Fruit fly (Drosophila melanogaster): ENCODE data around the gene CG32432.

CG32432 gene

dm6 chr3L:20885172-20885571, at the start of gene CG32432:
Gene CG32432 (minus strand): TSS chr3L:20885188.
- TF ChIP-seq CG17801 (GFP tag; optimal IDR thresholded peaks at IDR 0.05; ENCODE audit: partially characterized antibody), result no peak

- TF ChIP-seq CG17801 (GFP tag; optimal IDR thresholded peaks at IDR 0.05; ENCODE audit: partially characterized antibody), result no peak
These were observed 48.7 kb upstream of the CG32432 start for dm6 chr3L:20933706-20934105.

DNA sequence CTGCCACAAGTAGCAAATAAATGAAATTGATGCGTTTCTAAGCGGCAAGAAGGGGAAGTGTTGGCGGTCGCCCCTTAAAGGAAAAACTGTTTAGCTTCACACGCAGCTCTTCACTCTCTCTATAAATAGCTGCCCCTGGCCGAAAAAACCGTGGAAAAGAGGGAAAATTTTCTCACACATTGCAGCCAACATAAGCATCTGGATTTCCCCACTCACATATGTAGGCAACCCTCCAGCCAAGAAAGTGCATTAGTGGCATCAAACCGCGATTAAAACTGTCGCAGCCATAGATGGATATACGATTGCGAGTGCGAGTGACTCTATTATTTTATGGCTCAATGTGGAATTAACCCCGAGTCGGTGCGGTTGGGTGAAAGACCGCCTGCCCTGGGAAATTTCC, 47.6 kb upstream of the CG32432 start:
- TF ChIP-seq CG17801 (GFP tag; optimal IDR thresholded peaks at IDR 0.05; ENCODE audit: partially characterized antibody), result no peak

dm6 chr3L:20931510-20931909, 46.5 kb upstream of the CG32432 start:
- TF ChIP-seq CG17801 (GFP tag; optimal IDR thresholded peaks at IDR 0.05; ENCODE audit: partially characterized antibody), result no peak

dm6 chr3L:20930059-20930785, 45.2 kb upstream of the CG32432 start:
- peak; percentile 92 for TF ChIP-seq CG17801 (GFP tag; optimal IDR thresholded peaks at IDR 0.05; ENCODE audit: partially characterized antibody)

DNA sequence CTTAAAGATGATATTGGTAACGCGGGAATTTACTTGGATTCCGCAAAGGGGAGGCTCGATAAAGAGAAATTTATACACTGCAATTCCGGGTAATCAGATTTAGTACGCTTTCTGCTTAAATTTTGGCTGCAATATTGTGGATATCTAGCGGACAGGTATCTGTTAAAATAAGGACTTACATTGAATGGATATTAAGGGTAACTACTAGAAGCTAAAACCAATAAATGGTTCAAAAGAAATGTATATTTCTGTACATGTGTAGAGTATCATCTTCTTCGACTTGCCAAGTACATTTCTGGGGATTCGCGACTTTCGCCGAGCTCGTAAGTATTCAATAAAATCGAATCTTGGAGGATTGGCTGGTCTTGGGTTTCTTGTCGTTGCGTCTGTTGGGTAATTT, 44.4 kb upstream of the CG32432 start:
- no peak for TF ChIP-seq CG17801 (GFP tag; optimal IDR thresholded peaks at IDR 0.05; ENCODE audit: partially characterized antibody)

DNA sequence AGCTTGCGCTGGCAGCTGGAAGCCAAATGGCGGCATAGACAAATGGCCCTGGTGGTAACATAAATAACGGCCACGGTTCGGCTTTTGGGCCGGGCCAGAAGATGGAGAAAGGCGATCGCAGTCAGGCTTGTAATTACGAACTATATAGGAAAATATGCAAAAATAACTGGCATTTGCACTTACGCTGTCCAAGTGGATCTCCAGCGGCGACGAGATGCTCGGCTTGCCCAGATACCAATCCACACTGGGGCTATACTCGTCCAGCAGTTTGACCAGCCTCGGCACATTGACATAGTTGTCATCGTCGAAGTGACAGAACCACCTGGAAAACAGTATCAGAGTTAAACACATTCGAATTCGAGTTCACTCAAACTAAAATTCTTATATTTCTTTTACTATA, 42.5 kb upstream of the CG32432 start, which contains the start of gene CG10589:
CG10589 (plus strand) TSS at position 301 of the 400 bp plus-strand sequence.
- no peak for TF ChIP-seq CG17801 (GFP tag; optimal IDR thresholded peaks at IDR 0.05; ENCODE audit: partially characterized antibody)

DNA sequence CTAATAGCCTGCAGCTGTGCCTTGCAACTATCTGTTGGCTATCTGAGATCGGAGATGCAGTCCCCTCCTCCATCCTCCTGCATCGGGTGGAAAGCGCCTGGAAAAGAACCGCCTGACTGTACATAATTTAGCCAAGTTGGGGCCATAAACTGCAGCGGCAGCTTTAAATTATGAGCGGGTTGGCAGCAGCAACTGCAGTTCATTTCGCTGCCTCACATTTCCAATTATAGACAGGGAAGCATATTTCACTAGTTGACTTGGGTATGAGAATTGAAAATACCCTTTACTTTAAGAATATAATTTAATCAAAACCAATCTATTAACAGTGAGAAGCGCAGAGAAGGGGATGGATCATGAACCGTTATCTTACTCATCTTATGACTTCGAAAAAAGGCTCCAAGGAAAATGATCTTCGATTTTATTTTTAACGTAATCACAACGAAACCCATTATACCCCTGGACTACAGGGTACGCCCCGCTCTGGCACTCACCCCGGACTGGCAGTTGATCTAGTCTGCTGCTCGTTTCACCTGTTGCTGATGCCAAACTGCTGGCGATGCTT, 38.1 kb upstream of the CG32432 start:
- peak; percentile 92 for TF ChIP-seq CG17801 (GFP tag; optimal IDR thresholded peaks at IDR 0.05; ENCODE audit: partially characterized antibody)

- TF ChIP-seq CG17801 (GFP tag; optimal IDR thresholded peaks at IDR 0.05; ENCODE audit: partially characterized antibody), result no peak
These were observed 37.4 kb upstream of the CG32432 start for dm6 chr3L:20922279-20922830.

dm6 chr3L:20921859-20922258, 36.9 kb upstream of the CG32432 start:
- no peak for TF ChIP-seq CG17801 (GFP tag; optimal IDR thresholded peaks at IDR 0.05; ENCODE audit: partially characterized antibody)

- no peak for TF ChIP-seq CG17801 (GFP tag; optimal IDR thresholded peaks at IDR 0.05; ENCODE audit: partially characterized antibody)
These were observed 35.5 kb upstream of the CG32432 start for dm6 chr3L:20920495-20920894.

DNA sequence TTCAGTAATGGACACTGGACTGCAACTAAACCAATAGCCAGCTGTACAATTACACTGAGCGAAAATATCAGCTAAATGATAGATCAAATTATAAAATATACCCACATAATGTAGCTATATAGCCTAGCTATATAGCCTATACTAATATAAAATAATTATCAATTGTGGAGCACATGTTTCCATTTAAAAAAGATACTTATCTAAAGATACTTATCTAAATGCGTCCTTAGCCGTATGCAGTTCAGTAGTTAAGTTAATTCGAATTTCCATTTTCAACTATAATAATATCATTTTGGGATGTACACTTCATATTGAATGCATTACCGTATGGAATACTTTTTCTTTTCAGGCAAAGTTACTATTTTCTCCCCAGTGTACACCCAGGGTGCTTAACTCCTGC, 34.0 kb upstream of the CG32432 start:
- TF ChIP-seq CG17801 (GFP tag; optimal IDR thresholded peaks at IDR 0.05; ENCODE audit: partially characterized antibody), result no peak

DNA sequence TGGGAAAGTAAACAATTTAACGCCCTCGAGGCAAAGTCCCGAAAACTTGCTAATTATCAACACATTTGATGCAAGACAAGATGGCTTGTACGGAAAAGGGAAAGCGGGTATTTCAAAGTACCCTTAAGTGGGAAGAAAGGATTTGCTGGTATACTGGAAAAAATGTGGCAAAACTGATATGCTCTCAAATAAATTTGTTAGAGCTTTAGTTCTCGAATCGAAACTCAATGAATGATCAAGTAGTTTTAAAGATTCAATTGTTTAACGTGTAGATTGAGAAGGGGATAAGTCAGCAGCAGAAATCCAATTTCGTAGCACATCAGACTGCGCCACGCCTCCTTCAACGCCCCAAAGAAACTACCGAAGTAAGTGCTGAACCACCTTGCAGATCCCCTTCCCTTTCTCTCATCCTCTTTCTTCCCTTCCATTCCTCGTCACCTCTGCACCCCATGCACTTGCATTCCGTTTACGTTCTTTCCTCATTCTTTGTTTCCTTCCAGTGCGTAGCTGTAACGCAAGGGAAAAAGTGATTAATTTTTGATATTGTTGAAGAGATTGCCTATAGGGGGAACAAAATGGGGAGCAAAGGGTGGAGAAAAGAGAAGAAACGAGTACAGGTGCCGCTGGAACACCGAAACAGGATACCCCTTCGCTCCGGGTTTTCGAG, 32.2 kb upstream of the CG32432 start:
- TF ChIP-seq CG17801 (GFP tag; optimal IDR thresholded peaks at IDR 0.05; ENCODE audit: partially characterized antibody), result no peak

- TF ChIP-seq CG17801 (GFP tag; optimal IDR thresholded peaks at IDR 0.05; ENCODE audit: partially characterized antibody), result no peak
These were observed 30.1 kb upstream of the CG32432 start for dm6 chr3L:20915111-20915510.

dm6 chr3L:20914375-20914774, 29.4 kb upstream of the CG32432 start:
- no peak for TF ChIP-seq CG17801 (GFP tag; optimal IDR thresholded peaks at IDR 0.05; ENCODE audit: partially characterized antibody)

- TF ChIP-seq CG17801 (GFP tag; optimal IDR thresholded peaks at IDR 0.05; ENCODE audit: partially characterized antibody), result no peak
These were observed 22.0 kb upstream of the CG32432 start for dm6 chr3L:20906959-20907358.
